Fruit fly (Drosophila melanogaster): ENCODE measurements around the gene CG15530.

- TF ChIP-seq pan (optimal IDR thresholded peaks at IDR 0.05) (no peak), usp (GFP tag; optimal IDR thresholded peaks at IDR 0.05) (no peak), CG8478 (optimal IDR thresholded peaks at IDR 0.05) (no peak), psq (optimal IDR thresholded peaks at IDR 0.05) (no peak)
Observed at dm6 chr3R:30163228-30163627, 14.4 kb upstream of the CG15530 start.

Measured in whole organism.